Worm (Caenorhabditis elegans) whole organism, late embryonic: ENCODE results near the gene C54F6.12.

Experiments
- C08G9.2 ChIP-seq: sonication (generic microtip); optimal IDR thresholded peaks from 2 replicates; lab custom pipeline; 2016; ENCODE audit warnings: mild to moderate bottlenecking, missing genetic modification characterization, moderate library complexity, missing compliant biosample characterization
- F13H6.1 ChIP-seq: sonication (generic microtip); optimal IDR thresholded peaks from 2 replicates; lab custom pipeline; 2016; ENCODE audit warnings: missing genetic modification characterization, missing compliant biosample characterization
- K02D7.2 ChIP-seq: sonication (generic microtip); optimal IDR thresholded peaks from 2 replicates; lab custom pipeline; 2017; ENCODE audit warnings: mild to moderate bottlenecking, missing genetic modification characterization, missing compliant biosample characterization
- K09A11.1 ChIP-seq: sonication (generic microtip); optimal IDR thresholded peaks from 2 replicates; lab custom pipeline; 2017; ENCODE audit warnings: antibody characterized with exemption, mild to moderate bottlenecking, missing genetic modification characterization, missing compliant biosample characterization; ENCODE audit not compliant: insufficient read depth
- ahr-1 ChIP-seq: sonication (generic microtip); optimal IDR thresholded peaks from 2 replicates; lab custom pipeline; 2016; ENCODE audit warnings: missing genetic modification characterization, missing compliant biosample characterization
- ceh-19 ChIP-seq: fragments of 200-800 bp; sonication (Bioruptor generic); optimal IDR thresholded peaks from 2 replicates; lab custom pipeline; 2018; ENCODE audit warnings: mild to moderate bottlenecking, missing genetic modification characterization, missing compliant biosample characterization
- ceh-22 ChIP-seq: sonication (generic microtip); optimal IDR thresholded peaks from 2 replicates; lab custom pipeline; 2017; ENCODE audit warnings: missing biosample characterization, missing genetic modification characterization
- ceh-30 ChIP-seq: fragments of 150-350 bp; optimal IDR thresholded peaks from 2 replicates; lab custom pipeline; 2014; ENCODE audit warnings: missing biosample characterization, missing genetic modification characterization
- ceh-31 ChIP-seq: sonication (generic microtip); optimal IDR thresholded peaks from 2 replicates; lab custom pipeline; 2016; ENCODE audit warnings: missing genetic modification characterization, missing compliant biosample characterization
- ceh-34 ChIP-seq: sonication (generic microtip); optimal IDR thresholded peaks from 2 replicates; lab custom pipeline; 2016; ENCODE audit warnings: mild to moderate bottlenecking, missing genetic modification characterization, missing compliant biosample characterization
- ceh-45 ChIP-seq: fragments of 200-800 bp; sonication (Bioruptor generic); IDR thresholded peaks from 2 replicates; pipeline ENCODE4 v1.3.6; 2022; ENCODE audit warnings: missing genetic modification reagents, missing genetic modification characterization, missing compliant biosample characterization
- ceh-48 ChIP-seq: sonication (generic microtip); optimal IDR thresholded peaks from 2 replicates; lab custom pipeline; 2016; ENCODE audit warnings: missing genetic modification characterization, inconsistent platforms, missing compliant biosample characterization
- che-1 ChIP-seq: sonication (generic microtip); optimal IDR thresholded peaks from 2 replicates; lab custom pipeline; 2016; ENCODE audit warnings: mild to moderate bottlenecking, missing genetic modification characterization, missing compliant biosample characterization
- dve-1 ChIP-seq: sonication (generic microtip); optimal IDR thresholded peaks from 2 replicates; lab custom pipeline; 2017; ENCODE audit warnings: antibody characterized with exemption, mild to moderate bottlenecking, missing genetic modification characterization, missing compliant biosample characterization
- ets-4 ChIP-seq: sonication (generic microtip); optimal IDR thresholded peaks from 2 replicates; lab custom pipeline; 2016; ENCODE audit warnings: missing genetic modification characterization, missing compliant biosample characterization
- eyg-1 ChIP-seq: sonication (generic microtip); optimal IDR thresholded peaks from 2 replicates; lab custom pipeline; 2016; ENCODE audit warnings: missing genotype, missing genetic modification characterization, missing compliant biosample characterization
- fkh-6 ChIP-seq: sonication (generic microtip); optimal IDR thresholded peaks from 2 replicates; lab custom pipeline; 2016; ENCODE audit warnings: missing genetic modification characterization, missing compliant biosample characterization
- hlh-15 ChIP-seq: sonication (generic microtip); optimal IDR thresholded peaks from 2 replicates; lab custom pipeline; 2016; ENCODE audit warnings: missing genetic modification characterization, missing compliant biosample characterization
- hlh-30 ChIP-seq: sonication (generic microtip); optimal IDR thresholded peaks from 2 replicates; lab custom pipeline; 2017; ENCODE audit warnings: antibody characterized with exemption, missing genetic modification characterization, missing compliant biosample characterization; ENCODE audit not compliant: insufficient read depth
- hlh-6 ChIP-seq: sonication (generic microtip); optimal IDR thresholded peaks from 2 replicates; lab custom pipeline; 2016; ENCODE audit warnings: missing genotype, missing genetic modification characterization, missing compliant biosample characterization
- hlh-8 ChIP-seq: sonication (generic microtip); optimal IDR thresholded peaks from 2 replicates; lab custom pipeline; 2016; ENCODE audit warnings: missing genotype, missing genetic modification characterization, missing compliant biosample characterization
- lim-6 ChIP-seq: sonication (generic microtip); optimal IDR thresholded peaks from 2 replicates; lab custom pipeline; 2016; ENCODE audit warnings: missing genetic modification characterization, missing compliant biosample characterization
- lin-11 ChIP-seq: fragments of 200-800 bp; sonication (Bioruptor generic); optimal IDR thresholded peaks from 2 replicates; lab custom pipeline; 2018; ENCODE audit warnings: mild to moderate bottlenecking, missing genetic modification characterization, missing compliant biosample characterization
- madf-2 ChIP-seq: sonication (generic microtip); optimal IDR thresholded peaks from 2 replicates; lab custom pipeline; 2017; ENCODE audit warnings: missing genetic modification characterization, missing compliant biosample characterization
- mec-3 ChIP-seq: sonication (generic microtip); optimal IDR thresholded peaks from 2 replicates; lab custom pipeline; 2016; ENCODE audit warnings: borderline replicate concordance, missing genetic modification characterization, missing compliant biosample characterization
- nhr-232 ChIP-seq: sonication (generic microtip); optimal IDR thresholded peaks from 2 replicates; lab custom pipeline; 2016; ENCODE audit warnings: missing genetic modification characterization, missing compliant biosample characterization
- npax-4 ChIP-seq: sonication (generic microtip); optimal IDR thresholded peaks from 2 replicates; lab custom pipeline; 2016; ENCODE audit warnings: missing genetic modification characterization, missing compliant biosample characterization
- pat-9 ChIP-seq: fragments of 200-800 bp; sonication (Bioruptor generic); optimal IDR thresholded peaks from 2 replicates; lab custom pipeline; 2018; ENCODE audit warnings: mild to moderate bottlenecking, missing genetic modification characterization, moderate library complexity, missing compliant biosample characterization
- pha-4 ChIP-seq: fragments of 150-350 bp; optimal IDR thresholded peaks from 2 replicates; lab custom pipeline; 2018; ENCODE audit warnings: missing biosample characterization, missing genetic modification reagents, missing genetic modification characterization
- pqm-1 ChIP-seq: sonication (generic microtip); optimal IDR thresholded peaks from 2 replicates; lab custom pipeline; 2016; ENCODE audit warnings: missing genetic modification characterization, missing compliant biosample characterization
- pros-1 ChIP-seq: fragments of 150-350 bp; optimal IDR thresholded peaks from 2 replicates; lab custom pipeline; 2014; ENCODE audit warnings: missing biosample characterization, missing genetic modification reagents, missing genetic modification characterization
- ref-2 ChIP-seq: sonication (generic microtip); optimal IDR thresholded peaks from 2 replicates; lab custom pipeline; 2016; ENCODE audit warnings: missing genetic modification characterization, missing compliant biosample characterization
- rnt-1 ChIP-seq: sonication (generic microtip); optimal IDR thresholded peaks from 2 replicates; lab custom pipeline; 2016; ENCODE audit warnings: missing genetic modification characterization, missing compliant biosample characterization
- sox-4 ChIP-seq: sonication (generic microtip); optimal IDR thresholded peaks from 2 replicates; lab custom pipeline; 2017; ENCODE audit warnings: mild to moderate bottlenecking, missing genetic modification characterization, inconsistent platforms, missing compliant biosample characterization
- tbx-7 ChIP-seq: sonication (generic microtip); optimal IDR thresholded peaks from 2 replicates; lab custom pipeline; 2016; ENCODE audit warnings: missing genotype, missing genetic modification characterization, missing compliant biosample characterization
- unc-86 ChIP-seq: sonication (generic microtip); optimal IDR thresholded peaks from 2 replicates; lab custom pipeline; 2016; ENCODE audit warnings: missing genetic modification characterization, missing compliant biosample characterization
- zip-5 ChIP-seq: sonication (generic microtip); optimal IDR thresholded peaks from 2 replicates; lab custom pipeline; 2016; ENCODE audit warnings: missing genetic modification characterization, missing compliant biosample characterization
- ztf-16 ChIP-seq: sonication (generic microtip); optimal IDR thresholded peaks from 2 replicates; lab custom pipeline; 2017; ENCODE audit warnings: missing genetic modification characterization, missing compliant biosample characterization

The C54F6.12 gene

ce11 chrV:7527153-7527552, 10.8 kb downstream of the C54F6.12 start, which contains the start of gene C54F6.17:
Gene C54F6.17, plus strand, starts transcription at chrV:7527453.
- no peak for TF ChIP-seq pha-4 (tag; lab: Kevin White, UChicago)
- TF ChIP-seq ceh-19 (GFP tag; lab: Kevin White, UChicago): no peak
- TF ChIP-seq pqm-1 (tag; lab: Kevin White, UChicago): no peak
- no peak for TF ChIP-seq fkh-6 (tag; lab: Kevin White, UChicago)
- TF ChIP-seq hlh-15 (tag; lab: Kevin White, UChicago): no peak
- no peak for TF ChIP-seq ceh-45 (GFP tag; lab: Robert Waterston, UW)
- TF ChIP-seq zip-5 (tag; lab: Kevin White, UChicago): no peak
- TF ChIP-seq ztf-16: no peak
- no peak for TF ChIP-seq hlh-30 (tag; lab: Kevin White, UChicago)
- TF ChIP-seq ceh-48 (tag; lab: Kevin White, UChicago): no peak
- TF ChIP-seq ceh-34 (tag; lab: Kevin White, UChicago): no peak
- no peak for TF ChIP-seq ceh-31

DNA sequence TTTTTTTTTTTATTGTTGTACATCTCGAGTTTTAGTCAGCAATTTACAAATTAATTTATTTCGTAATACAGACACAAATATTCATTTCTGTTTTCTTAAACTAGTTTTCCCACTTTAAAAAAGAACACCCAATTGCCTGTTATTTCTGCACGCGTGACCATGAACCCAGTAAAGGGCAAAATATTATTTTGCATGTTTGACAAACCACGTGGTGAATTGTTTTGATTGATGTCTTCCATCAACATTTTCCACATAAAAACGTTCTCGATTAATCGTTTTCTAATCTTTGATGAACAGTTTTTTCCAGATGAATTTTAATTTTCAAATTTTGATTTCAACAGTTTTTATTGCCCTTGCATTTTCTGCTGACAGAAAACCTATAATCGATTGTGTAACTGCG, 12.2 kb downstream of the C54F6.12 start, which contains the start of gene C54F6.18:
C54F6.18 (plus strand) TSS at position 301 of the 400 bp plus-strand sequence.
- no peak for TF ChIP-seq F13H6.1 (tag; lab: Kevin White, UChicago)
- TF ChIP-seq hlh-6 (tag; lab: Kevin White, UChicago): no peak
- TF ChIP-seq rnt-1 (tag; lab: Kevin White, UChicago): no peak
- TF ChIP-seq C08G9.2 (tag; lab: Kevin White, UChicago): no peak
- no peak for TF ChIP-seq pqm-1 (tag; lab: Kevin White, UChicago)
- TF ChIP-seq mec-3 (tag; lab: Kevin White, UChicago): no peak
- no peak for TF ChIP-seq pros-1 (tag; lab: Kevin White, UChicago)
- no peak for TF ChIP-seq eyg-1
- TF ChIP-seq ceh-30: no peak
- TF ChIP-seq pat-9 (tag; lab: Kevin White, UChicago): no peak
- no peak for TF ChIP-seq npax-4 (tag; lab: Kevin White, UChicago)
- TF ChIP-seq ceh-31: no peak
- no peak for TF ChIP-seq unc-86 (tag; lab: Kevin White, UChicago)
- TF ChIP-seq ref-2 (tag; lab: Kevin White, UChicago): no peak
- no peak for TF ChIP-seq K09A11.1 (tag; lab: Kevin White, UChicago)
- TF ChIP-seq pha-4 (tag; lab: Kevin White, UChicago): no peak
- TF ChIP-seq madf-2: no peak

- no peak for TF ChIP-seq tbx-7
- no peak for TF ChIP-seq ceh-22 (tag; lab: Kevin White, UChicago)
- no peak for TF ChIP-seq ahr-1 (tag; lab: Kevin White, UChicago)
- TF ChIP-seq hlh-8 (tag; lab: Kevin White, UChicago): no peak
- no peak for TF ChIP-seq npax-4 (tag; lab: Kevin White, UChicago)
- no peak for TF ChIP-seq C08G9.2 (tag; lab: Kevin White, UChicago)
- no peak for TF ChIP-seq hlh-15 (tag; lab: Kevin White, UChicago)
- TF ChIP-seq nhr-232: no peak
- no peak for TF ChIP-seq ceh-48 (tag; lab: Kevin White, UChicago)
- TF ChIP-seq K02D7.2: no peak
- TF ChIP-seq che-1 (tag; lab: Kevin White, UChicago): no peak
- TF ChIP-seq lim-6: no peak
- no peak for TF ChIP-seq lin-11 (tag; lab: Kevin White, UChicago)
- no peak for TF ChIP-seq ets-4 (tag; lab: Kevin White, UChicago)
- no peak for TF ChIP-seq sox-4
Measured at ce11 chrV:7524447-7524846, 13.5 kb downstream of the C54F6.12 start, which contains the start of gene C54F6.20. Gene C54F6.20, plus strand, starts transcription at chrV:7524747.

DNA sequence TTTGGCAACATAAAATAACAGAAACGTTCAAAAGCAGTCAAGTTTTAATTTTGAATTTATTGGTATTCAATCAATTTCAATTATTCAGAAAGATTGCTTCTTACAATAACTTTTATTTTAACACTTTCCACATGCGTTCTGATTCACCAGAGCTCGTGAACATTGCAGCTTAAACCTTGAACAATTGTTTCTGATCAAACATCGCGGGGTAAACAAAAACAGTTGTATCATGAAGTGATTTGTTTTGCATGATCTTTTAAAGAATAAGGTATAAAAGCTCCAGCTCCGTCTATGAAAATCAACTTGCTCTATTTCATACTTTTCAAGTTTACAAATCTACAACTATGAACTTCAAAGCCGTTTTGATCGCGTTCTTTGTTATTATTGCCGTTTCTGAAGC, 14.5 kb downstream of the C54F6.12 start, which contains the start of gene C54F6.6:
C54F6.6 (plus strand) TSS at position 301 of the 400 bp plus-strand sequence.
- TF ChIP-seq ceh-19 (GFP tag; lab: Kevin White, UChicago) (no peak), nhr-232 (no peak), ceh-48 (tag; lab: Kevin White, UChicago) (no peak), dve-1 (tag; lab: Kevin White, UChicago) (no peak), pros-1 (tag; lab: Kevin White, UChicago) (no peak), ceh-31 (no peak)
